Worm (Caenorhabditis elegans) whole organism, L4 larva: ENCODE results near the gene bcat-1.

Experiments used
- F10B5.3 ChIP-seq: sonication (generic microtip); optimal IDR thresholded peaks from 2 replicates; lab custom pipeline; 2016; ENCODE audit warnings: mild to moderate bottlenecking, missing genetic modification characterization, missing compliant biosample characterization
- F49E8.2 ChIP-seq: sonication (generic microtip); optimal IDR thresholded peaks from 2 replicates; lab custom pipeline; 2016; ENCODE audit warnings: missing compliant biosample characterization, mild to moderate bottlenecking, missing genetic modification characterization, borderline replicate concordance
- snpc-1.2 ChIP-seq: fragments of 200-800 bp; sonication (Bioruptor generic); IDR thresholded peaks from 2 replicates; pipeline ENCODE4 v1.3.6; 2022; ENCODE audit warnings: missing genetic modification reagents, missing genetic modification characterization, missing compliant biosample characterization

DNA sequence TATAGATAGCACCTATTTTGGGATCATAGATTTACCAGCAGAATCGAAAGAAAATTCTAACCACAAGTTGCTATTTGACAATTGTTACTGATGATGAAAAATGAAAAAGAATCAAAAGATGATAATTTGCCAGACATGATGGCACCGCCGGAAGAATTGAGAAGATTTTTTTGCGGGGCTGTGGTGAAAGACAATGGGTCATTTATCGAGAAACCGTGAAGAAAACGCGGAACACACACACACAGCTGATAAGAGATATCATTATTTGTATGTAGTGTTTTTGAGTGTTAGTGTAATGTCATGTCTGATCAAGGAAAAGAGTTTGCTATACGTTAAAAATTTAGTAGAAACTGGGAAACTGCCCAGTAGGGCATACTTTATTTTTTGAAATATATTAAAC lies 42.4 kb upstream of the bcat-1 start:
- TF ChIP-seq F10B5.3 (tag; lab: Kevin White, UChicago) (no peak), snpc-1.2 (GFP tag; lab: Robert Waterston, UW) (no peak), F49E8.2 (no peak)
